Comparison of ENCODE assay signal across 4 fruit fly cellular contexts in genomic region chr2L:11119966-11120517, dm6.
TF ChIP-seq lines count a peak whose summit lies in the region.

CG6230 (minus strand) TSS chr2L:11120319.

- no peak for TF ChIP-seq CTCF in whole organism, embryonic (GFP tag; optimal IDR thresholded peaks at IDR 0.05; lab: Kevin White, UChicago)

TF ChIP-seq in whole organism, adult, 20 proteins besides CTCF, POLR2A, EP300 and RAD21:
- TF ChIP-seq Clk (GFP tag; optimal IDR thresholded peaks at IDR 0.05; lab: Kevin White, UChicago) (no peak), kay (GFP tag; lab: Kevin White, UChicago; ENCODE audit: borderline replicate concordance) (no peak), bab1 (GFP tag; optimal IDR thresholded peaks at IDR 0.05; lab: Kevin White, UChicago) (peak; percentile 22), CG12768 (GFP tag; optimal IDR thresholded peaks at IDR 0.05; lab: Kevin White, UChicago) (no peak), Mnt (GFP tag; optimal IDR thresholded peaks at IDR 0.05; lab: Kevin White, UChicago) (peak; percentile 9), CG7045 (GFP tag; optimal IDR thresholded peaks at IDR 0.05; lab: Kevin White, UChicago) (no peak), CG33017 (tag; optimal IDR thresholded peaks at IDR 0.05; lab: Kevin White, UChicago) (no peak), CG1620 (GFP tag; optimal IDR thresholded peaks at IDR 0.05; lab: Kevin White, UChicago) (no peak), Hr96 (GFP tag; optimal IDR thresholded peaks at IDR 0.05; lab: Kevin White, UChicago) (no peak), CG5204 (GFP tag; optimal IDR thresholded peaks at IDR 0.05; lab: Kevin White, UChicago) (no peak), cnc (optimal IDR thresholded peaks at IDR 0.05; lab: Kevin White, UChicago) (no peak), ovo (GFP tag; optimal IDR thresholded peaks at IDR 0.05; lab: Kevin White, UChicago) (no peak), CG14711 (tag; optimal IDR thresholded peaks at IDR 0.05; lab: Kevin White, UChicago) (peak; percentile 3), tj (GFP tag; optimal IDR thresholded peaks at IDR 0.05; lab: Kevin White, UChicago) (peak; percentile 1), CG11617 (GFP tag; optimal IDR thresholded peaks at IDR 0.05; lab: Kevin White, UChicago) (no peak), pad (GFP tag; optimal IDR thresholded peaks at IDR 0.05; lab: Kevin White, UChicago) (no peak), cic (GFP tag; optimal IDR thresholded peaks at IDR 0.05; lab: Kevin White, UChicago) (no peak), Crg-1 (GFP tag; optimal IDR thresholded peaks at IDR 0.05; lab: Kevin White, UChicago) (no peak), toe (GFP tag; optimal IDR thresholded peaks at IDR 0.05; lab: Kevin White, UChicago) (no peak)

TF ChIP-seq in whole organism, embryonic, 481 proteins besides CTCF, POLR2A, EP300 and RAD21 (continues in another document):
- TF ChIP-seq trem (tag; optimal IDR thresholded peaks at IDR 0.05; lab: Kevin White, UChicago) = peak; percentile 24
- no peak for TF ChIP-seq cg (GFP tag; optimal IDR thresholded peaks at IDR 0.05; lab: Kevin White, UChicago)
- no peak for TF ChIP-seq sd (tag; optimal IDR thresholded peaks at IDR 0.05; lab: Kevin White, UChicago)
- TF ChIP-seq grau (tag; optimal IDR thresholded peaks at IDR 0.05; lab: Kevin White, UChicago) = no peak
- TF ChIP-seq CG34224 (GFP tag; IDR thresholded peaks at IDR 0.05; lab: Robert Waterston, UW; ENCODE audit: partially characterized antibody) = peak; percentile 73
- TF ChIP-seq Poxn (GFP tag; IDR thresholded peaks at IDR 0.05; lab: Robert Waterston, UW) = no peak
- no peak for TF ChIP-seq CG6683 (GFP tag; optimal IDR thresholded peaks at IDR 0.05; lab: Kevin White, UChicago)
- TF ChIP-seq org-1 (GFP tag; optimal IDR thresholded peaks at IDR 0.05; lab: Kevin White, UChicago) = no peak
- no peak for TF ChIP-seq fd64A (GFP tag; optimal IDR thresholded peaks at IDR 0.05; lab: Kevin White, UChicago)
- TF ChIP-seq dmrt99B (tag; optimal IDR thresholded peaks at IDR 0.05; lab: Kevin White, UChicago) = no peak
- no peak for TF ChIP-seq sug (tag; optimal IDR thresholded peaks at IDR 0.05; lab: Kevin White, UChicago)
- no peak for TF ChIP-seq psq (GFP tag; optimal IDR thresholded peaks at IDR 0.05; lab: Kevin White, UChicago)
- no peak for TF ChIP-seq CG4854 (GFP tag; optimal IDR thresholded peaks at IDR 0.05; lab: Kevin White, UChicago)
- no peak for TF ChIP-seq CG3163 (GFP tag; optimal IDR thresholded peaks at IDR 0.05; lab: Kevin White, UChicago)
- TF ChIP-seq Bdp1 (GFP tag; optimal IDR thresholded peaks at IDR 0.05; lab: Kevin White, UChicago) = no peak
- no peak for TF ChIP-seq dmrt11E (tag; optimal IDR thresholded peaks at IDR 0.05; lab: Kevin White, UChicago)
- TF ChIP-seq CG16779 (GFP tag; IDR thresholded peaks at IDR 0.05; lab: Robert Waterston, UW) = no peak
- TF ChIP-seq zen2 (GFP tag; IDR thresholded peaks at IDR 0.05; lab: Robert Waterston, UW; ENCODE audit: partially characterized antibody) = peak; percentile 72; the same call in 2 of the 3 replicates
- TF ChIP-seq Gsc (GFP tag; IDR thresholded peaks at IDR 0.05; lab: Robert Waterston, UW) = no peak
- peak; percentile 71; the same call in 2 of the 4 replicates for TF ChIP-seq Dll (GFP tag; IDR thresholded peaks at IDR 0.05; lab: Robert Waterston, UW; ENCODE audit: partially characterized antibody)
- TF ChIP-seq Dip3 (GFP tag; optimal IDR thresholded peaks at IDR 0.05; lab: Kevin White, UChicago) = no peak
- no peak for TF ChIP-seq Deaf1 (tag; optimal IDR thresholded peaks at IDR 0.05; lab: Kevin White, UChicago)
- no peak for TF ChIP-seq CG15011 (GFP tag; optimal IDR thresholded peaks at IDR 0.05; lab: Kevin White, UChicago)
- no peak for TF ChIP-seq fd96Cb (tag; optimal IDR thresholded peaks at IDR 0.05; lab: Kevin White, UChicago)
- TF ChIP-seq CG18011 (GFP tag; optimal IDR thresholded peaks at IDR 0.05; lab: Kevin White, UChicago) = no peak

TF ChIP-seq in whole organism, prepupa, 60 proteins besides CTCF, POLR2A, EP300 and RAD21:
- TF ChIP-seq CG8632 (GFP tag; optimal IDR thresholded peaks at IDR 0.05; lab: Kevin White, UChicago) = no peak
- TF ChIP-seq Eip93F (GFP tag; optimal IDR thresholded peaks at IDR 0.05; lab: Kevin White, UChicago) = no peak
- peak; percentile 85 for TF ChIP-seq achi (GFP tag; optimal IDR thresholded peaks at IDR 0.05; lab: Kevin White, UChicago)
- TF ChIP-seq CG32006 (GFP tag; optimal IDR thresholded peaks at IDR 0.05; lab: Kevin White, UChicago) = no peak

TF ChIP-seq in whole organism, wandering third instar larva, 38 proteins besides CTCF, POLR2A, EP300 and RAD21:
- TF ChIP-seq sage (GFP tag; optimal IDR thresholded peaks at IDR 0.05; lab: Kevin White, UChicago) = no peak
- TF ChIP-seq Hr83 (GFP tag; optimal IDR thresholded peaks at IDR 0.05; lab: Kevin White, UChicago; ENCODE audit: poor library complexity, severe bottlenecking) = peak; percentile 14
